Worm (Caenorhabditis elegans) whole organism, L2 larva: ENCODE data around the gene C18D11.1.

Source experiments
- R02D3.7 ChIP-seq: fragments of 150-350 bp; optimal IDR thresholded peaks from 2 replicates; lab custom pipeline; 2014; ENCODE audit warnings: missing biosample characterization, missing genetic modification characterization
- ama-1 ChIP-seq: fragments of 150-350 bp; optimal IDR thresholded peaks from 2 replicates; lab custom pipeline; 2018; ENCODE audit warnings: inconsistent platforms
- dmd-4 ChIP-seq: sonication (generic microtip); optimal IDR thresholded peaks from 2 replicates; lab custom pipeline; 2017; ENCODE audit warnings: missing biosample characterization, missing genetic modification characterization
- elt-3 ChIP-seq: sonication (generic microtip); optimal IDR thresholded peaks from 2 replicates; lab custom pipeline; 2017; ENCODE audit warnings: missing biosample characterization, missing genetic modification characterization
- lin-39 ChIP-seq: fragments of 150-350 bp; optimal IDR thresholded peaks from 2 replicates; lab custom pipeline; 2014; ENCODE audit warnings: missing biosample characterization, missing genetic modification reagents, missing genetic modification characterization
- lsy-2 ChIP-seq, 2 experiments: fragments of 150-350 bp in 1 of 2; sonication (generic microtip) in 1 of 2; optimal IDR thresholded peaks; 2 replicates each; lab custom pipeline; 2014 to 2017; ENCODE audit warnings: missing biosample characterization in 2 of 2, missing genetic modification characterization in 2 of 2
- nhr-12 ChIP-seq: fragments of 150-350 bp; optimal IDR thresholded peaks from 2 replicates; lab custom pipeline; 2014; ENCODE audit warnings: missing biosample characterization, missing genetic modification characterization
- nhr-77 ChIP-seq: fragments of 150-350 bp; optimal IDR thresholded peaks from 2 replicates; lab custom pipeline; 2014; ENCODE audit warnings: missing biosample characterization, missing genetic modification characterization
- unc-62 ChIP-seq: fragments of 150-350 bp; optimal IDR thresholded peaks from 2 replicates; lab custom pipeline; 2014; ENCODE audit warnings: missing biosample characterization, missing genetic modification reagents, missing genetic modification characterization

ce11 chrIII:11810447-11810846, 5.9 kb upstream of the C18D11.1 start, which contains the start of gene C18D11.6:
- TF ChIP-seq lin-39 (tag; lab: Kevin White, UChicago) (no peak), lsy-2 (tag; optimal IDR thresholded peaks at IDR 0.05; lab: Kevin White, UChicago) (no peak), nhr-12 (no peak), dmd-4 (tag; lab: Kevin White, UChicago) (no peak), unc-62 (no peak), elt-3 (no peak), nhr-77 (tag; lab: Kevin White, UChicago) (no peak), ama-1 (lab: Kevin White, UChicago) (no peak), R02D3.7 (no peak)
